Worm (Caenorhabditis elegans) whole organism, L4 larva: Measurements from ENCODE around the gene bli-2.
A peak's percentile ranks its signal among the peaks of the same experiment; 100 is the strongest.

Experiments
- F37D6.2 ChIP-seq: sonication (generic microtip); optimal IDR thresholded peaks from 2 replicates; lab custom pipeline; 2016; ENCODE audit warnings: mild to moderate bottlenecking, missing genetic modification characterization, missing compliant biosample characterization
- F44E2.7 ChIP-seq: fragments of 200-800 bp; sonication (Bioruptor generic); IDR thresholded peaks from 2 replicates; pipeline ENCODE4 v2.1.2; 2022; ENCODE audit warnings: missing genetic modification characterization, missing compliant biosample characterization
- F49E8.2 ChIP-seq: sonication (generic microtip); optimal IDR thresholded peaks from 2 replicates; lab custom pipeline; 2016; ENCODE audit warnings: missing compliant biosample characterization, mild to moderate bottlenecking, missing genetic modification characterization, borderline replicate concordance
- T26A8.4 ChIP-seq: fragments of 200-800 bp; sonication (Bioruptor generic); IDR thresholded peaks from 2 replicates; pipeline ENCODE4 v1.3.6; 2022; ENCODE audit warnings: missing genetic modification characterization, missing compliant biosample characterization
- Y48G9A.11 ChIP-seq: fragments of 200-800 bp; sonication (Bioruptor generic); IDR thresholded peaks from 2 replicates; pipeline ENCODE4 v1.3.6; 2022; ENCODE audit warnings: missing genetic modification reagents, missing genetic modification characterization, missing compliant biosample characterization
- Y75B8A.6 ChIP-seq: fragments of 200-800 bp; sonication (Bioruptor generic); IDR thresholded peaks from 2 replicates; pipeline ENCODE4 v1.3.6; 2022; ENCODE audit warnings: missing genetic modification reagents, missing genetic modification characterization, missing compliant biosample characterization
- ZK337.2 ChIP-seq: fragments of 200-800 bp; sonication (Bioruptor generic); IDR thresholded peaks from 2 replicates; pipeline ENCODE4 v1.3.6; 2022; ENCODE audit warnings: missing genetic modification reagents, missing genetic modification characterization, missing compliant biosample characterization
- ZK546.5 ChIP-seq, 2 experiments: sonication (generic microtip); optimal IDR thresholded peaks; 2 replicates each; lab custom pipeline; 2017; ENCODE audit warnings: missing biosample characterization in 2 of 2, missing genetic modification characterization in 2 of 2
- aha-1 ChIP-seq: fragments of 150-350 bp; peaks from one replicate; lab custom pipeline; 2014; ENCODE audit warnings: missing biosample characterization, missing genetic modification characterization
- aly-2 ChIP-seq: sonication (generic microtip); optimal IDR thresholded peaks from 2 replicates; lab custom pipeline; 2018; ENCODE audit warnings: missing biosample characterization, missing genetic modification characterization
- ama-1 ChIP-seq: fragments of 150-350 bp; optimal IDR thresholded peaks from 2 replicates; lab custom pipeline; 2014; ENCODE audit warnings: inconsistent platforms, mixed read lengths
- ceh-20 ChIP-seq: fragments of 200-800 bp; sonication (Bioruptor generic); IDR thresholded peaks from 2 replicates; pipeline ENCODE4 v1.3.6; 2022; ENCODE audit warnings: missing genetic modification reagents, missing genetic modification characterization, missing compliant biosample characterization
- ceh-32 ChIP-seq: sonication (generic microtip); optimal IDR thresholded peaks from 2 replicates; lab custom pipeline; 2016; ENCODE audit warnings: mild to moderate bottlenecking, missing genetic modification characterization, missing compliant biosample characterization; ENCODE audit not compliant: poor library complexity
- ceh-44 ChIP-seq: fragments of 200-800 bp; sonication (Bioruptor generic); IDR thresholded peaks from 2 replicates; pipeline ENCODE4 v1.3.6; 2022; ENCODE audit warnings: missing genetic modification reagents, missing genetic modification characterization, missing compliant biosample characterization
- ces-1 ChIP-seq: fragments of 150-350 bp; sonication (generic microtip); optimal IDR thresholded peaks from 4 replicates; lab custom pipeline; 2014; ENCODE audit warnings: missing biosample characterization, missing genetic modification reagents, missing genetic modification characterization
- daf-16 ChIP-seq, 3 experiments: sonication (generic microtip); optimal IDR thresholded peaks; 2 replicates each; lab custom pipeline; 2016 to 2017; ENCODE audit warnings: missing genetic modification characterization in 3 of 3, missing genetic modification reagents in 3 of 3, mild to moderate bottlenecking in 2 of 3, missing compliant biosample characterization in 2 of 3, missing biosample characterization in 1 of 3, moderate library complexity in 1 of 3
- daf-19 ChIP-seq: fragments of 200-800 bp; sonication (Bioruptor generic); conservative IDR thresholded peaks from 2 replicates; pipeline ENCODE4 v1.3.6; 2022; ENCODE audit warnings: missing genetic modification characterization, missing compliant biosample characterization
- daf-8 ChIP-seq: fragments of 200-800 bp; sonication (Bioruptor generic); IDR thresholded peaks from 2 replicates; pipeline ENCODE4 v1.3.6; 2022; ENCODE audit warnings: missing genetic modification characterization, missing compliant biosample characterization
- duxl-1 ChIP-seq: sonication (generic microtip); optimal IDR thresholded peaks from 2 replicates; lab custom pipeline; 2016; ENCODE audit warnings: mild to moderate bottlenecking, missing genetic modification characterization, moderate library complexity, missing compliant biosample characterization; ENCODE audit not compliant: poor library complexity
- dve-1 ChIP-seq: sonication (generic microtip); optimal IDR thresholded peaks from 2 replicates; lab custom pipeline; 2017; ENCODE audit warnings: antibody characterized with exemption, mild to moderate bottlenecking, missing genetic modification characterization, missing compliant biosample characterization; ENCODE audit not compliant: insufficient read depth
- egl-27 ChIP-seq: sonication (generic microtip); optimal IDR thresholded peaks from 3 replicates; lab custom pipeline; 2017; ENCODE audit warnings: missing biosample characterization, missing genetic modification reagents, missing genetic modification characterization
- gei-8 ChIP-seq: fragments of 200-800 bp; sonication (Bioruptor generic); optimal IDR thresholded peaks from 2 replicates; lab custom pipeline; 2018; ENCODE audit warnings: mild to moderate bottlenecking, missing genetic modification characterization, missing compliant biosample characterization
- hif-1 ChIP-seq, 2 experiments: sonication (generic microtip); optimal IDR thresholded peaks; 2 replicates each; lab custom pipeline; 2016 to 2017; ENCODE audit warnings: missing compliant biosample characterization in 2 of 2, missing genetic modification characterization in 2 of 2, missing genetic modification reagents in 2 of 2, missing genotype in 2 of 2, mild to moderate bottlenecking in 1 of 2
- hlh-30 ChIP-seq: sonication (generic microtip); optimal IDR thresholded peaks from 2 replicates; lab custom pipeline; 2017; ENCODE audit warnings: antibody characterized with exemption, mild to moderate bottlenecking, missing genetic modification characterization, missing compliant biosample characterization; ENCODE audit not compliant: insufficient read depth
- hmg-1.1 ChIP-seq: fragments of 200-800 bp; sonication (Bioruptor generic); IDR thresholded peaks from 2 replicates; pipeline ENCODE4 v1.3.6; 2022; ENCODE audit warnings: missing genetic modification reagents, missing genetic modification characterization, missing compliant biosample characterization
- lin-13 ChIP-seq: fragments of 150-350 bp; optimal IDR thresholded peaks from 2 replicates; lab custom pipeline; 2014; ENCODE audit warnings: missing biosample characterization, missing genetic modification reagents, missing genetic modification characterization
- lin-38 ChIP-seq: fragments of 200-800 bp; sonication (Bioruptor generic); IDR thresholded peaks from 2 replicates; pipeline ENCODE4 v1.3.6; 2022; ENCODE audit warnings: missing genetic modification reagents, missing genetic modification characterization, missing compliant biosample characterization
- lsy-2 ChIP-seq, 2 experiments: fragments of 150-350 bp in 1 of 2; sonication (generic microtip) in 1 of 2; optimal IDR thresholded peaks; 2 replicates each; lab custom pipeline; 2014 to 2017; ENCODE audit warnings: missing biosample characterization in 2 of 2, missing genetic modification characterization in 2 of 2
- madf-9 ChIP-seq: fragments of 200-800 bp; sonication (Bioruptor generic); conservative IDR thresholded peaks from 2 replicates; pipeline ENCODE4 v1.3.6; 2022; ENCODE audit warnings: missing genetic modification reagents, missing genetic modification characterization, missing compliant biosample characterization
- mdt-29 ChIP-seq: fragments of 200-800 bp; sonication (Bioruptor generic); IDR thresholded peaks from 2 replicates; pipeline ENCODE4 v1.3.6; 2022; ENCODE audit warnings: missing genetic modification reagents, missing genetic modification characterization, missing compliant biosample characterization
- mes-2 ChIP-seq: sonication (generic microtip); optimal IDR thresholded peaks from 2 replicates; lab custom pipeline; 2016; ENCODE audit warnings: missing genotype, mild to moderate bottlenecking, missing genetic modification characterization, missing compliant biosample characterization; ENCODE audit not compliant: poor library complexity, severe bottlenecking
- mxl-3 ChIP-seq: fragments of 200-800 bp; sonication (Bioruptor generic); optimal IDR thresholded peaks from 2 replicates; lab custom pipeline; 2018; ENCODE audit warnings: mild to moderate bottlenecking, missing genetic modification characterization, missing compliant biosample characterization
- nhr-102 ChIP-seq: sonication (generic microtip); optimal IDR thresholded peaks from 2 replicates; lab custom pipeline; 2016; ENCODE audit warnings: mild to moderate bottlenecking, missing genetic modification characterization, moderate library complexity, missing compliant biosample characterization
- nhr-111 ChIP-seq: fragments of 200-800 bp; sonication (Bioruptor generic); optimal IDR thresholded peaks from 2 replicates; lab custom pipeline; 2018; ENCODE audit warnings: mild to moderate bottlenecking, missing genetic modification characterization, missing compliant biosample characterization
- nhr-237 ChIP-seq: sonication (generic microtip); optimal IDR thresholded peaks from 2 replicates; lab custom pipeline; 2017; ENCODE audit warnings: missing biosample characterization, missing genetic modification characterization
- nhr-41 ChIP-seq: fragments of 200-800 bp; sonication (Bioruptor generic); IDR thresholded peaks from 2 replicates; pipeline ENCODE4 v1.3.6; 2022; ENCODE audit warnings: missing genetic modification reagents, missing genetic modification characterization, missing compliant biosample characterization
- nhr-48 ChIP-seq: sonication (generic microtip); optimal IDR thresholded peaks from 2 replicates; lab custom pipeline; 2016; ENCODE audit warnings: mild to moderate bottlenecking, missing genetic modification characterization, missing compliant biosample characterization
- pha-4 ChIP-seq, 2 experiments: fragments of 150-350 bp in 1 of 2; fragments of 200-800 bp in 1 of 2; sonication (Bioruptor generic) in 1 of 2; IDR thresholded peaks in 1 of 2; optimal IDR thresholded peaks in 1 of 2; 2 replicates each; pipeline versions ENCODE4 v1.3.6 to Lab custom; 2014 to 2022; ENCODE audit warnings: missing genetic modification characterization in 2 of 2, missing genetic modification reagents in 2 of 2, missing biosample characterization in 1 of 2, missing compliant biosample characterization in 1 of 2
- sdz-12 ChIP-seq: fragments of 200-800 bp; sonication (Bioruptor generic); optimal IDR thresholded peaks from 2 replicates; lab custom pipeline; 2018; ENCODE audit warnings: mild to moderate bottlenecking, missing genetic modification characterization, missing compliant biosample characterization
- snpc-1.2 ChIP-seq: fragments of 200-800 bp; sonication (Bioruptor generic); IDR thresholded peaks from 2 replicates; pipeline ENCODE4 v1.3.6; 2022; ENCODE audit warnings: missing genetic modification reagents, missing genetic modification characterization, missing compliant biosample characterization
- snpc-4 ChIP-seq: fragments of 150-350 bp; optimal IDR thresholded peaks from 2 replicates; lab custom pipeline; 2014; ENCODE audit warnings: missing biosample characterization, missing genetic modification characterization
- spr-1 ChIP-seq: sonication (generic microtip); optimal IDR thresholded peaks from 2 replicates; lab custom pipeline; 2016; ENCODE audit warnings: mild to moderate bottlenecking, missing genetic modification characterization, missing compliant biosample characterization
- unc-130 ChIP-seq: sonication (generic microtip); optimal IDR thresholded peaks from 2 replicates; lab custom pipeline; 2016; ENCODE audit warnings: missing genetic modification reagents, missing genetic modification characterization, missing compliant biosample characterization
- vab-7 ChIP-seq: fragments of 200-800 bp; sonication (Bioruptor generic); IDR thresholded peaks from 2 replicates; pipeline ENCODE4 v1.3.6; 2022; ENCODE audit warnings: missing genetic modification reagents, missing genetic modification characterization, missing compliant biosample characterization
- zfp-2 ChIP-seq: sonication (generic microtip); optimal IDR thresholded peaks from 2 replicates; lab custom pipeline; 2016; ENCODE audit warnings: mild to moderate bottlenecking, missing genetic modification characterization, missing compliant biosample characterization
- zfp-3 ChIP-seq: fragments of 200-800 bp; sonication (Bioruptor generic); conservative IDR thresholded peaks from 2 replicates; pipeline ENCODE4 v1.3.6; 2022; ENCODE audit warnings: missing genetic modification reagents, missing genetic modification characterization, missing compliant biosample characterization
- zip-11 ChIP-seq: fragments of 200-800 bp; sonication (Bioruptor generic); IDR thresholded peaks from 2 replicates; pipeline ENCODE4 v1.3.6; 2022; ENCODE audit warnings: missing genetic modification characterization, missing compliant biosample characterization
- zip-2 ChIP-seq: fragments of 150-350 bp; optimal IDR thresholded peaks from 2 replicates; lab custom pipeline; 2014; ENCODE audit warnings: missing biosample characterization, missing genetic modification characterization
- ztf-7 ChIP-seq: fragments of 150-350 bp; optimal IDR thresholded peaks from 2 replicates; lab custom pipeline; 2014; ENCODE audit warnings: missing biosample characterization, missing genetic modification characterization

The bli-2 gene

ce11 chrII:5688959-5689358 lies 36.7 kb upstream of the bli-2 start, which contains the start of gene C25H3.11 (continued):
- no peak for TF ChIP-seq madf-9
- no peak for TF ChIP-seq zip-11 (GFP tag; lab: Robert Waterston, UW)
- TF ChIP-seq daf-8 (GFP tag; lab: Robert Waterston, UW), result no peak
- no peak for TF ChIP-seq nhr-237
- TF ChIP-seq zip-2 (tag; lab: Kevin White, UChicago), result no peak
- TF ChIP-seq nhr-41 (GFP tag; lab: Robert Waterston, UW), result no peak; the same call in 1 of the 2 replicates
- no peak for TF ChIP-seq hmg-1.1 (GFP tag; lab: Robert Waterston, UW)
- no peak for TF ChIP-seq lin-38 (GFP tag; lab: Robert Waterston, UW)
- no peak for TF ChIP-seq ZK546.5 (tag; optimal IDR thresholded peaks at IDR 0.05; lab: Kevin White, UChicago)
- TF ChIP-seq zfp-3, result no peak
- TF ChIP-seq ceh-20 (GFP tag; lab: Robert Waterston, UW), result no peak
- TF ChIP-seq spr-1 (tag; lab: Kevin White, UChicago), result peak; percentile 28
- peak in 1 of 2 experiments; percentile 52 for TF ChIP-seq hif-1 (tag; optimal IDR thresholded peaks at IDR 0.05; lab: Kevin White, UChicago)
- peak; percentile 64 for TF ChIP-seq mes-2 (tag; lab: Kevin White, UChicago)
- no peak for TF ChIP-seq lin-13 (GFP tag; lab: Kevin White, UChicago)
- no peak for TF ChIP-seq mdt-29 (GFP tag; lab: Robert Waterston, UW)
- no peak for TF ChIP-seq sdz-12
- TF ChIP-seq nhr-102 (tag; lab: Kevin White, UChicago), result no peak
- 0 out of 2 replicates have a peak, but pooled peaks have one; percentile 10 for TF ChIP-seq Y75B8A.6 (GFP tag; lab: Robert Waterston, UW)
- no peak for TF ChIP-seq ces-1 (GFP tag; lab: Kevin White, UChicago)
- TF ChIP-seq ceh-32 (tag; lab: Kevin White, UChicago), result no peak
- no peak for TF ChIP-seq ceh-44 (GFP tag; lab: Robert Waterston, UW)
- TF ChIP-seq duxl-1, result no peak
- TF ChIP-seq T26A8.4 (GFP tag; lab: Robert Waterston, UW), result 0 out of 2 replicates have a peak, but pooled peaks have one; percentile 15
- TF ChIP-seq aha-1 (tag; lab: Kevin White, UChicago), result no peak
- no peak for TF ChIP-seq unc-130 (GFP tag; lab: Kevin White, UChicago)
- peak; percentile 86 for TF ChIP-seq hlh-30 (tag; lab: Kevin White, UChicago)
- TF ChIP-seq daf-19 (GFP tag; lab: Robert Waterston, UW), result no peak
- no peak for TF ChIP-seq Y48G9A.11 (GFP tag; lab: Robert Waterston, UW)
- no peak for TF ChIP-seq F49E8.2
- TF ChIP-seq aly-2 (tag; lab: Kevin White, UChicago), result no peak
- TF ChIP-seq nhr-48 (tag; lab: Kevin White, UChicago), result no peak
- peak; percentile 53 for TF ChIP-seq ama-1
- TF ChIP-seq snpc-1.2 (GFP tag; lab: Robert Waterston, UW), result no peak
- no peak for TF ChIP-seq daf-16 (GFP tag; optimal IDR thresholded peaks at IDR 0.05; lab: Kevin White, UChicago)
- TF ChIP-seq daf-16 (tag; optimal IDR thresholded peaks at IDR 0.05; lab: Kevin White, UChicago), result peak; percentile 66
- no peak for TF ChIP-seq gei-8 (GFP tag; lab: Kevin White, UChicago)
- no peak for TF ChIP-seq snpc-4 (tag; lab: Kevin White, UChicago)
- TF ChIP-seq mxl-3 (GFP tag; lab: Kevin White, UChicago), result peak; percentile 54
- no peak for TF ChIP-seq F37D6.2 (tag; lab: Kevin White, UChicago)
- TF ChIP-seq pha-4 (GFP tag; IDR thresholded peaks at IDR 0.05; lab: Robert Waterston, UW), result no peak
- TF ChIP-seq pha-4 (tag; optimal IDR thresholded peaks at IDR 0.05; lab: Kevin White, UChicago), result no peak
- peak; percentile 49 for TF ChIP-seq dve-1
- TF ChIP-seq egl-27 (tag; lab: Kevin White, UChicago), result no peak
- no peak for TF ChIP-seq ZK337.2 (GFP tag; lab: Robert Waterston, UW)
- TF ChIP-seq vab-7 (GFP tag; lab: Robert Waterston, UW), result peak; percentile 20; the same call in 1 of the 2 replicates
- TF ChIP-seq F44E2.7 (GFP tag; lab: Robert Waterston, UW), result 0 out of 2 replicates have a peak, but pooled peaks have one; percentile 45
- no peak for TF ChIP-seq nhr-111 (GFP tag; lab: Kevin White, UChicago)
- TF ChIP-seq ztf-7, result no peak
- TF ChIP-seq lsy-2 (tag; optimal IDR thresholded peaks at IDR 0.05; lab: Kevin White, UChicago), result no peak
- no peak for TF ChIP-seq zfp-2 (tag; lab: Kevin White, UChicago)
